Worm (Caenorhabditis elegans) whole organism, L1 larva: ENCODE data around the gene fkh-9.

Source experiments
- C16A3.4 ChIP-seq: fragments of 150-350 bp; optimal IDR thresholded peaks from 2 replicates; lab custom pipeline; 2014; ENCODE audit warnings: missing biosample characterization, missing genetic modification characterization
- C34B4.2 ChIP-seq: sonication (generic microtip); optimal IDR thresholded peaks from 2 replicates; lab custom pipeline; 2017; ENCODE audit warnings: mild to moderate bottlenecking, missing genetic modification characterization, missing compliant biosample characterization
- Y116A8C.19 ChIP-seq: sonication (generic microtip); optimal IDR thresholded peaks from 2 replicates; lab custom pipeline; 2016; ENCODE audit warnings: missing compliant biosample characterization, missing genetic modification characterization, borderline replicate concordance
- aha-1 ChIP-seq: fragments of 150-350 bp; optimal IDR thresholded peaks from 2 replicates; lab custom pipeline; 2014; ENCODE audit warnings: missing biosample characterization, missing genetic modification characterization
- alr-1 ChIP-seq: fragments of 200-800 bp; sonication (Bioruptor generic); optimal IDR thresholded peaks from 2 replicates; lab custom pipeline; 2018; ENCODE audit warnings: borderline replicate concordance, mild to moderate bottlenecking, missing genetic modification characterization, missing compliant biosample characterization
- ama-1 ChIP-seq: fragments of 150-350 bp; optimal IDR thresholded peaks from 2 replicates; lab custom pipeline; 2014
- blmp-1 ChIP-seq: fragments of 150-350 bp; optimal IDR thresholded peaks from 2 replicates; lab custom pipeline; 2014; ENCODE audit warnings: missing biosample characterization, missing genetic modification characterization
- ceh-8 ChIP-seq: fragments of 200-800 bp; sonication (Bioruptor generic); optimal IDR thresholded peaks from 2 replicates; lab custom pipeline; 2018; ENCODE audit warnings: mild to moderate bottlenecking, missing genetic modification characterization, moderate library complexity, missing compliant biosample characterization
- dsc-1 ChIP-seq: sonication (generic microtip); optimal IDR thresholded peaks from 2 replicates; lab custom pipeline; 2016; ENCODE audit warnings: mild to moderate bottlenecking, missing genetic modification characterization, missing compliant biosample characterization
- efl-1 ChIP-seq, 4 experiments: fragments of 150-350 bp; optimal IDR thresholded peaks in 3 of 4; peaks in 1 of 4; 1 replicate in 1 of 4; 2 replicates in 3 of 4; lab custom pipeline; 2014; ENCODE audit warnings: missing biosample characterization in 2 of 4, missing genetic modification characterization in 2 of 4, missing genetic modification reagents in 2 of 4
- egl-13 ChIP-seq: sonication (generic microtip); optimal IDR thresholded peaks from 2 replicates; lab custom pipeline; 2016; ENCODE audit warnings: missing genotype, missing genetic modification reagents, missing genetic modification characterization, missing compliant biosample characterization
- egl-27 ChIP-seq, 2 experiments: fragments of 150-350 bp in 1 of 2; sonication (generic microtip); optimal IDR thresholded peaks; 3 replicates each; lab custom pipeline; 2017 to 2018; ENCODE audit warnings: missing biosample characterization in 2 of 2, missing genetic modification characterization in 2 of 2, missing genetic modification reagents in 2 of 2
- elt-2 ChIP-seq: sonication (generic microtip); optimal IDR thresholded peaks from 2 replicates; lab custom pipeline; 2016; ENCODE audit warnings: missing genetic modification characterization, mild to moderate bottlenecking, inconsistent platforms, missing compliant biosample characterization, missing genetic modification reagents
- elt-3 ChIP-seq, 6 experiments: fragments of 150-350 bp in 1 of 6; sonication (generic microtip); optimal IDR thresholded peaks; 2 replicates each; lab custom pipeline; 2017 to 2018; ENCODE audit warnings: missing biosample characterization in 6 of 6, missing genetic modification characterization in 6 of 6, inconsistent platforms in 1 of 6
- fkh-10 ChIP-seq: sonication (generic microtip); optimal IDR thresholded peaks from 2 replicates; lab custom pipeline; 2017; ENCODE audit warnings: missing biosample characterization, missing genetic modification reagents, missing genetic modification characterization
- fkh-4 ChIP-seq: sonication (generic microtip); optimal IDR thresholded peaks from 2 replicates; lab custom pipeline; 2016; ENCODE audit warnings: missing compliant biosample characterization, missing genetic modification characterization, borderline replicate concordance
- fos-1 ChIP-seq: fragments of 150-350 bp; optimal IDR thresholded peaks from 2 replicates; lab custom pipeline; 2014; ENCODE audit warnings: missing biosample characterization, missing genetic modification characterization
- grh-1 ChIP-seq: fragments of 200-800 bp; sonication (Bioruptor generic); IDR thresholded peaks from 2 replicates; pipeline ENCODE4 v1.3.6; 2022; ENCODE audit warnings: missing genetic modification reagents, missing genetic modification characterization, missing compliant biosample characterization
- hlh-17 ChIP-seq: fragments of 200-800 bp; sonication (Bioruptor generic); optimal IDR thresholded peaks from 2 replicates; lab custom pipeline; 2018; ENCODE audit warnings: missing genetic modification characterization, mild to moderate bottlenecking, missing compliant biosample characterization, moderate library complexity, borderline replicate concordance
- irx-1 ChIP-seq: sonication (generic microtip); optimal IDR thresholded peaks from 2 replicates; lab custom pipeline; 2016; ENCODE audit warnings: missing genetic modification characterization, missing compliant biosample characterization
- jun-1 ChIP-seq: fragments of 150-350 bp; optimal IDR thresholded peaks from 2 replicates; lab custom pipeline; 2014; ENCODE audit warnings: missing biosample characterization, missing genetic modification reagents, missing genetic modification characterization
- lin-14 ChIP-seq: fragments of 200-800 bp; sonication (Bioruptor generic); optimal IDR thresholded peaks from 2 replicates; lab custom pipeline; 2018; ENCODE audit warnings: mild to moderate bottlenecking, missing genetic modification characterization, moderate library complexity, missing compliant biosample characterization
- lin-35 ChIP-seq, 2 experiments: fragments of 150-350 bp; optimal IDR thresholded peaks; 2 replicates each; lab custom pipeline; 2014; ENCODE audit warnings: missing biosample characterization in 2 of 2, missing genetic modification characterization in 2 of 2, missing genetic modification reagents in 2 of 2
- lir-3 ChIP-seq: sonication (generic microtip); optimal IDR thresholded peaks from 2 replicates; lab custom pipeline; 2016; ENCODE audit warnings: mild to moderate bottlenecking, missing genetic modification characterization, moderate library complexity, missing compliant biosample characterization; ENCODE audit not compliant: poor library complexity
- lsy-2 ChIP-seq, 2 experiments: fragments of 150-350 bp; optimal IDR thresholded peaks; 2 replicates each; lab custom pipeline; 2014; ENCODE audit warnings: missing biosample characterization in 2 of 2, missing genetic modification characterization in 2 of 2
- mdl-1 ChIP-seq, 2 experiments: fragments of 150-350 bp; optimal IDR thresholded peaks; 2 replicates each; lab custom pipeline; 2014 to 2017; ENCODE audit warnings: missing biosample characterization in 2 of 2, missing genetic modification characterization in 2 of 2, inconsistent platforms in 1 of 2
- mep-1 ChIP-seq: fragments of 150-350 bp; optimal IDR thresholded peaks from 2 replicates; lab custom pipeline; 2014; ENCODE audit warnings: missing biosample characterization, missing genetic modification characterization
- nhr-19 ChIP-seq: fragments of 200-800 bp; sonication (Bioruptor generic); conservative IDR thresholded peaks from 2 replicates; pipeline ENCODE4 v1.3.6; 2022; ENCODE audit warnings: missing genetic modification characterization, missing compliant biosample characterization
- nhr-20 ChIP-seq: sonication (generic microtip); optimal IDR thresholded peaks from 2 replicates; lab custom pipeline; 2016; ENCODE audit warnings: mild to moderate bottlenecking, missing genetic modification characterization, missing compliant biosample characterization
- nhr-237 ChIP-seq: fragments of 150-350 bp; optimal IDR thresholded peaks from 2 replicates; lab custom pipeline; 2014; ENCODE audit warnings: missing biosample characterization, missing genetic modification characterization
- nhr-28 ChIP-seq: fragments of 150-350 bp; optimal IDR thresholded peaks from 2 replicates; lab custom pipeline; 2014; ENCODE audit warnings: missing biosample characterization, missing genetic modification characterization
- nhr-47 ChIP-seq: sonication (generic microtip); optimal IDR thresholded peaks from 2 replicates; lab custom pipeline; 2016; ENCODE audit warnings: mild to moderate bottlenecking, missing genetic modification characterization, moderate library complexity, missing compliant biosample characterization
- nhr-71 ChIP-seq: sonication (generic microtip); optimal IDR thresholded peaks from 2 replicates; lab custom pipeline; 2016; ENCODE audit warnings: mild to moderate bottlenecking, missing genetic modification characterization, moderate library complexity, missing compliant biosample characterization
- nhr-77 ChIP-seq: fragments of 150-350 bp; optimal IDR thresholded peaks from 2 replicates; lab custom pipeline; 2014; ENCODE audit warnings: missing biosample characterization, missing genetic modification characterization
- nhr-85 ChIP-seq: sonication (generic microtip); peaks from one replicate; lab custom pipeline; 2016; ENCODE audit warnings: missing genetic modification characterization, inconsistent platforms, missing compliant biosample characterization
- nhr-90 ChIP-seq: sonication (generic microtip); optimal IDR thresholded peaks from 2 replicates; lab custom pipeline; 2016; ENCODE audit warnings: mild to moderate bottlenecking, missing genetic modification characterization, missing compliant biosample characterization; ENCODE audit not compliant: poor library complexity
- skn-1 ChIP-seq: fragments of 150-350 bp; optimal IDR thresholded peaks from 2 replicates; lab custom pipeline; 2014; ENCODE audit warnings: missing biosample characterization, missing genetic modification characterization
- swsn-7 ChIP-seq: sonication (generic microtip); optimal IDR thresholded peaks from 2 replicates; lab custom pipeline; 2016; ENCODE audit warnings: missing genetic modification characterization, missing compliant biosample characterization
- tbx-2 ChIP-seq: sonication (generic microtip); optimal IDR thresholded peaks from 2 replicates; lab custom pipeline; 2016; ENCODE audit warnings: missing genetic modification characterization, missing compliant biosample characterization
- tlp-1 ChIP-seq: fragments of 150-350 bp; optimal IDR thresholded peaks from 2 replicates; lab custom pipeline; 2014; ENCODE audit warnings: missing biosample characterization, missing genetic modification characterization
- unc-98 ChIP-seq: fragments of 200-800 bp; sonication (Bioruptor generic); IDR thresholded peaks from 2 replicates; pipeline ENCODE4 v1.3.6; 2022; ENCODE audit warnings: missing genetic modification characterization, missing compliant biosample characterization
- vab-15 ChIP-seq: sonication (generic microtip); optimal IDR thresholded peaks from 2 replicates; lab custom pipeline; 2017; ENCODE audit warnings: missing genotype, mild to moderate bottlenecking, missing genetic modification characterization, missing compliant biosample characterization
- xbp-1 ChIP-seq: sonication (generic microtip); optimal IDR thresholded peaks from 2 replicates; lab custom pipeline; 2016; ENCODE audit warnings: missing genetic modification characterization, missing compliant biosample characterization
- ztf-11 ChIP-seq, 2 experiments: sonication (generic microtip); optimal IDR thresholded peaks; 2 replicates each; lab custom pipeline; 2016 to 2017; ENCODE audit warnings: missing genetic modification characterization in 2 of 2, missing biosample characterization in 1 of 2, missing compliant biosample characterization in 1 of 2

The fkh-9 gene

ce11 chrX:3835632-3836031, 8.9 kb upstream of the fkh-9 start:
- TF ChIP-seq nhr-85 (tag; lab: Kevin White, UChicago) = peak; percentile 71
- no peak for TF ChIP-seq egl-13 (tag; lab: Kevin White, UChicago)
- no peak for TF ChIP-seq elt-3 (tag; optimal IDR thresholded peaks at IDR 0.05; lab: Kevin White, UChicago)
- no peak for TF ChIP-seq hlh-17 (GFP tag; lab: Kevin White, UChicago)
- TF ChIP-seq lsy-2 (tag; optimal IDR thresholded peaks at IDR 0.05; lab: Kevin White, UChicago) = no peak
- TF ChIP-seq C34B4.2 (tag; lab: Kevin White, UChicago) = no peak
- TF ChIP-seq alr-1 = no peak
- no peak for TF ChIP-seq ama-1 (lab: Kevin White, UChicago)
- TF ChIP-seq fkh-10 (GFP tag; lab: Kevin White, UChicago) = no peak
- peak; percentile 54 for TF ChIP-seq lin-14 (GFP tag; lab: Kevin White, UChicago)
- no peak for TF ChIP-seq nhr-47 (tag; lab: Kevin White, UChicago)
- no peak for TF ChIP-seq unc-98 (GFP tag; lab: Robert Waterston, UW)

ce11 chrX:3833964-3834840, 7.4 kb upstream of the fkh-9 start:
- TF ChIP-seq tbx-2 (tag; lab: Kevin White, UChicago) (peak; percentile 80), nhr-20 (tag; lab: Kevin White, UChicago) (peak; percentile 15), nhr-90 (tag; lab: Kevin White, UChicago) (peak; percentile 1), egl-27 (tag; optimal IDR thresholded peaks at IDR 0.05; lab: Kevin White, UChicago) (no peak), mdl-1 (tag; optimal IDR thresholded peaks at IDR 0.05; lab: Kevin White, UChicago) (peak in 1 of 2 experiments; percentile 18), nhr-77 (tag; lab: Kevin White, UChicago) (peak; percentile 64), efl-1 (optimal IDR thresholded peaks at IDR 0.05; lab: Kevin White, UChicago) (no peak), efl-1 (GFP tag; optimal IDR thresholded peaks at IDR 0.05 in 1 of 2; lab: Kevin White, UChicago) (peak in 1 of 2 experiments; percentile 74), aha-1 (tag; lab: Kevin White, UChicago) (no peak), nhr-237 (tag; lab: Kevin White, UChicago) (peak; percentile 8), nhr-71 (tag; lab: Kevin White, UChicago) (peak; percentile 14), lin-14 (GFP tag; lab: Kevin White, UChicago) (peak; percentile 40), vab-15 (tag; lab: Kevin White, UChicago) (no peak), irx-1 (tag; lab: Kevin White, UChicago) (peak; percentile 6), nhr-19 (GFP tag; lab: Robert Waterston, UW) (0 out of 2 replicates have a peak, but pooled peaks have one; percentile 5), fos-1 (no peak), Y116A8C.19 (no peak), C16A3.4 (tag; lab: Kevin White, UChicago) (no peak)

DNA sequence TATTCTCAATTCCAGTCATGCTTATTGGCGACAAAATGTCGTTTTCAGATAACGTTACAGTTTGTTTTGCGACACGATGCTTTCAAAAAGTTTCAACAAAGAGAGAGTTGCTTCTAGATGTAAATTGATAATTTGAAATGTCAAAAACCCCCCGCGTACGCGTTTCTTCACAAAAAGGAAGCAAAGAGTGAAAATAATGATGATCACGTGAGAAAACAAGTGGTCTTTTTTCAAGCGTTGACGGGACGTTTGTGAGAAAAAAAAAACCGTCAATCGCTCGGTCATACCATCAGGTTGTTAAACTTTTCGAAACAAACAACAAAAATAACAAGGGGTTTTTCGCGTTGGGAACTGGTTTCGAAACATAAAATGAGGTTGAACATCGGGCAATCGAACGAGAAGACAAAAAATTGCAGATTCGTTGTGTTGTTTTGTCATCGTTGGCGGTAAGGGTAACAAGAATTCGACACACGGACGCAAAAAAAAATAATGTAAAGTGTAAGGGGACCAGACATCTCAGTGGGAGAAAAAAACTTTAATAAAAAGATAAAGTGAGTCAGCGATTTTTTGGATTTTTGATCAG, 5.4 kb upstream of the fkh-9 start:
- TF ChIP-seq skn-1 (tag; lab: Kevin White, UChicago) (peak; percentile 63), elt-3 (tag; optimal IDR thresholded peaks at IDR 0.05; lab: Kevin White, UChicago) (peak in 1 of 6 experiments; percentile 68), tbx-2 (tag; lab: Kevin White, UChicago) (peak; percentile 22), xbp-1 (tag; lab: Kevin White, UChicago) (no peak), nhr-71 (tag; lab: Kevin White, UChicago) (peak; percentile 56), dsc-1 (tag; lab: Kevin White, UChicago) (no peak), blmp-1 (tag; lab: Kevin White, UChicago) (peak; percentile 78), tlp-1 (tag; lab: Kevin White, UChicago) (no peak), nhr-28 (no peak), elt-2 (tag; lab: Kevin White, UChicago) (peak; percentile 87), swsn-7 (tag; lab: Kevin White, UChicago) (peak; percentile 7), alr-1 (no peak), grh-1 (GFP tag; lab: Robert Waterston, UW) (peak; percentile 41), nhr-85 (tag; lab: Kevin White, UChicago) (peak; percentile 90), lin-35 (GFP tag; optimal IDR thresholded peaks at IDR 0.05; lab: Kevin White, UChicago) (peak in 1 of 2 experiments; percentile 49), ceh-8 (GFP tag; lab: Kevin White, UChicago) (no peak), jun-1 (tag; lab: Kevin White, UChicago) (no peak), nhr-77 (tag; lab: Kevin White, UChicago) (no peak), nhr-19 (GFP tag; lab: Robert Waterston, UW) (peak; percentile 48), lir-3 (tag; lab: Kevin White, UChicago) (no peak), fkh-4 (tag; lab: Kevin White, UChicago) (no peak), mep-1 (peak; percentile 42), C34B4.2 (tag; lab: Kevin White, UChicago) (no peak), ztf-11 (tag; optimal IDR thresholded peaks at IDR 0.05; lab: Kevin White, UChicago) (no peak)
